Worm (Caenorhabditis elegans): ENCODE measurements around the gene fbxc-24.

fbxc-24 gene

ce11 chrII:861564-861963 is 47.9 kb downstream of the fbxc-24 start, which contains the start of gene Y46B2A.4:
Y46B2A.4 (plus strand) TSS chrII:861864.
- TF ChIP-seq tlp-1 (tag; optimal IDR thresholded peaks at IDR 0.05) (no peak), nhr-84 (tag; optimal IDR thresholded peaks at IDR 0.05) (no peak), fkh-4 (tag; optimal IDR thresholded peaks at IDR 0.05; ENCODE audit: borderline replicate concordance) (no peak), nhr-11 (tag; optimal IDR thresholded peaks at IDR 0.05) (no peak), unc-98 (GFP tag; IDR thresholded peaks at IDR 0.05) (no peak), elt-2 (tag; optimal IDR thresholded peaks at IDR 0.05) (no peak), unc-30 (tag; optimal IDR thresholded peaks at IDR 0.05) (no peak), ztf-11 (tag; optimal IDR thresholded peaks at IDR 0.05) (no peak), nhr-47 (tag; optimal IDR thresholded peaks at IDR 0.05) (no peak), ama-1 (optimal IDR thresholded peaks at IDR 0.05) (no peak), snpc-4 (tag; optimal IDR thresholded peaks at IDR 0.05) (no peak), nhr-76 (tag; optimal IDR thresholded peaks at IDR 0.05) (no peak), fkh-10 (GFP tag; optimal IDR thresholded peaks at IDR 0.05) (no peak), lin-13 (GFP tag; optimal IDR thresholded peaks at IDR 0.05) (no peak), swsn-7 (tag; optimal IDR thresholded peaks at IDR 0.05) (no peak), mdl-1 (tag; optimal IDR thresholded peaks at IDR 0.05) (no peak), hlh-17 (GFP tag; optimal IDR thresholded peaks at IDR 0.05; ENCODE audit: borderline replicate concordance) (no peak), nhr-19 (GFP tag; conservative IDR thresholded peaks at IDR 0.05) (no peak), C34B4.2 (tag; optimal IDR thresholded peaks at IDR 0.05) (no peak)
